Worm (Caenorhabditis elegans) whole organism, young adult: ENCODE results near the gene twk-49.

Experiments
- ama-1 ChIP-seq, 3 experiments: fragments of 150-350 bp in 1 of 3; sonication (generic microtip) in 2 of 3; optimal IDR thresholded peaks; 2 replicates each; lab custom pipeline; 2014 to 2018; ENCODE audit warnings: missing biosample characterization in 2 of 3, missing genetic modification characterization in 2 of 3, missing genetic modification reagents in 2 of 3
- cebp-1 ChIP-seq, 2 experiments: fragments of 200-800 bp in 1 of 2; sonication (Bioruptor generic) in 1 of 2; sonication (generic microtip) in 1 of 2; IDR thresholded peaks in 1 of 2; optimal IDR thresholded peaks in 1 of 2; 2 replicates each; pipeline versions ENCODE4 v1.3.6 to Lab custom; 2017 to 2022; ENCODE audit warnings: missing compliant biosample characterization in 2 of 2, missing genetic modification characterization in 2 of 2, mild to moderate bottlenecking in 1 of 2, missing genetic modification reagents in 1 of 2, moderate library complexity in 1 of 2
- lag-1 ChIP-seq: fragments of 200-800 bp; sonication (Bioruptor generic); IDR thresholded peaks from 2 replicates; pipeline ENCODE4 v1.3.6; 2022; ENCODE audit warnings: missing genetic modification reagents, missing genetic modification characterization, missing compliant biosample characterization
- unc-62 ChIP-seq: fragments of 150-350 bp; optimal IDR thresholded peaks from 2 replicates; lab custom pipeline; 2014; ENCODE audit warnings: missing biosample characterization, missing genetic modification reagents, missing genetic modification characterization

ce11 chrII:6453341-6453806 is 45.6 kb downstream of the twk-49 start, which contains the start of gene atg-16.2:
- TF ChIP-seq unc-62 (GFP tag; lab: Kevin White, UChicago) (no peak), cebp-1 (GFP tag; IDR thresholded peaks at IDR 0.05; lab: Robert Waterston, UW) (no peak), cebp-1 (tag; optimal IDR thresholded peaks at IDR 0.05; lab: Kevin White, UChicago) (no peak), lag-1 (GFP tag; lab: Robert Waterston, UW) (no peak), ama-1 (optimal IDR thresholded peaks at IDR 0.05; lab: Kevin White, UChicago) (no peak), ama-1 (GFP tag; optimal IDR thresholded peaks at IDR 0.05; lab: Kevin White, UChicago) (no peak)
